Worm (Caenorhabditis elegans): ENCODE results near the gene cls-2.

- no peak for TF ChIP-seq nhr-90 (tag; optimal IDR thresholded peaks at IDR 0.05)
- no peak for TF ChIP-seq let-607 (tag; optimal IDR thresholded peaks at IDR 0.05)
- no peak for TF ChIP-seq madf-10 (tag; optimal IDR thresholded peaks at IDR 0.05)
- no peak for TF ChIP-seq madf-3 (GFP tag; IDR thresholded peaks at IDR 0.05)
- no peak for TF ChIP-seq ztf-25 (GFP tag; IDR thresholded peaks at IDR 0.05)
- TF ChIP-seq pha-4 (tag; optimal IDR thresholded peaks at IDR 0.05), result no peak
- TF ChIP-seq unc-62 (GFP tag; optimal IDR thresholded peaks at IDR 0.05), result no peak
- no peak for TF ChIP-seq mxl-1 (tag; optimal IDR thresholded peaks at IDR 0.05)
Observed at ce11 chrIII:9053263-9053662, 1.6 kb upstream of the cls-2 start.
